Worm (Caenorhabditis elegans): ENCODE measurements around the gene K01F9.2.

DNA sequence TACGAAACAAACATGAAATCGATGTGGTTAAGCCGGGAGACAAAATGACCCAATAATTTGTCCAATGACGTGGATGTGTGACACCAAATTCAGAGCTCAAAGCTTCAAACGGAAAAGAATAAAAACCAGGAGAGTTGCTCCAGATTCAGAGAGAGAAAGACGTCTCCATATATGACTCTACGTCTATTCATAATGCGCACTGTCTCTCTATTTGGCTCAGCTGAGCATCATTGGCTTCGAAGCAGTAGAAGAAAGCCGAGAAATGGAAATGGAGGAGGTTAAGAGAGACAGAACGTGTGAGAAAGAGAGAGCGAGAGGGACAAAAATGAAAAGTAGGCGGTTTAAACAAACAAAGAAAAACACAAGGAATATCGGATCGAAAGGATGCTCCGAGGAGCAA is 9.4 kb upstream of the K01F9.2 start:
- TF ChIP-seq unc-62 (GFP tag; optimal IDR thresholded peaks at IDR 0.05) (no peak), lin-54 (GFP tag; optimal IDR thresholded peaks at IDR 0.05) (no peak)

Measured in whole organism, young adult.